Worm (Caenorhabditis elegans): ENCODE data around the gene K10D2.8.

K10D2.8 gene

ce11 chrIII:5233140-5233539 is 44.6 kb downstream of the K10D2.8 start:
- TF ChIP-seq pha-4 (tag; optimal IDR thresholded peaks at IDR 0.05) = peak; percentile 68
- TF ChIP-seq snpc-4 (tag; optimal IDR thresholded peaks at IDR 0.05) = no peak
- TF ChIP-seq eor-1 (tag; optimal IDR thresholded peaks at IDR 0.05) = no peak
- no peak for TF ChIP-seq zag-1 (tag; optimal IDR thresholded peaks at IDR 0.05)

ce11 chrIII:5234312-5234711 is 45.8 kb downstream of the K10D2.8 start, which contains the start of gene mrps-26:
Gene mrps-26, plus strand, starts transcription at chrIII:5234612.
- TF ChIP-seq ceh-28 (tag; optimal IDR thresholded peaks at IDR 0.05) = no peak
- no peak for TF ChIP-seq mml-1 (tag; optimal IDR thresholded peaks at IDR 0.05)
- no peak for TF ChIP-seq mdl-1 (tag; optimal IDR thresholded peaks at IDR 0.05)
- TF ChIP-seq ceh-82 (tag; optimal IDR thresholded peaks at IDR 0.05) = no peak
- no peak for TF ChIP-seq pqm-1 (tag; optimal IDR thresholded peaks at IDR 0.05)

ce11 chrIII:5236104-5236503 is 47.6 kb downstream of the K10D2.8 start, which contains the start of gene prx-10:
Gene prx-10, plus strand, starts transcription at chrIII:5236404.
- TF ChIP-seq ztf-4 (tag; optimal IDR thresholded peaks at IDR 0.05) = no peak
- peak; percentile 24 for TF ChIP-seq elt-2 (tag; optimal IDR thresholded peaks at IDR 0.05)
